Fruit fly (Drosophila melanogaster) whole organism, embryonic: Measurements from ENCODE around the gene dachs.

Experiments
- Ada2b ChIP-seq: fragments of 200-800 bp; sonication (Bioruptor generic); IDR thresholded peaks from 2 replicates; pipeline ENCODE4 v1.3.6; 2022; ENCODE audit warnings: missing biosample characterization, missing genetic modification characterization
- CG1024 ChIP-seq: fragments of 200-800 bp; sonication (Bioruptor generic); IDR thresholded peaks from 2 replicates; pipeline ENCODE4 v1.3.6; 2022; ENCODE audit warnings: missing biosample characterization, missing genetic modification characterization
- CG13296 ChIP-seq: fragments of 200-800 bp; sonication (Bioruptor generic); optimal IDR thresholded peaks from 3 replicates; lab custom pipeline; 2018; ENCODE audit warnings: missing biosample characterization, mild to moderate bottlenecking, missing genetic modification characterization
- CG15011 ChIP-seq: fragments of 200-800 bp; sonication (Bioruptor generic); optimal IDR thresholded peaks from 3 replicates; lab custom pipeline; 2018; ENCODE audit warnings: missing biosample characterization, mild to moderate bottlenecking, missing genetic modification characterization
- CG1603 ChIP-seq: fragments of 200-800 bp; sonication (Bioruptor generic); optimal IDR thresholded peaks from 2 replicates; lab custom pipeline; 2019; ENCODE audit warnings: missing biosample characterization, mild to moderate bottlenecking, missing genetic modification characterization, moderate library complexity
- CG16863 ChIP-seq: fragments of 200-800 bp; sonication (Bioruptor generic); optimal IDR thresholded peaks from 3 replicates; lab custom pipeline; 2016; ENCODE audit warnings: missing biosample characterization, missing genetic modification characterization
- CG17328 ChIP-seq: fragments of 200-800 bp; sonication (Bioruptor generic); IDR thresholded peaks from 2 replicates; pipeline ENCODE4 v1.3.6; 2022; ENCODE audit warnings: missing biosample characterization, missing genetic modification characterization
- CG1832 ChIP-seq: fragments of 200-800 bp; sonication (Bioruptor generic); optimal IDR thresholded peaks from 2 replicates; lab custom pipeline; 2017; ENCODE audit warnings: missing biosample characterization, mild to moderate bottlenecking, missing genetic modification characterization, inconsistent platforms
- CG2875 ChIP-seq: fragments of 200-800 bp; sonication (Bioruptor generic); optimal IDR thresholded peaks from 2 replicates; lab custom pipeline; 2017; ENCODE audit warnings: missing biosample characterization, mild to moderate bottlenecking, missing genetic modification characterization, missing genetic modification reagents
- CG30403 ChIP-seq: fragments of 200-800 bp; sonication (Bioruptor generic); optimal IDR thresholded peaks from 3 replicates; lab custom pipeline; 2016; ENCODE audit warnings: missing biosample characterization, missing genetic modification characterization
- CG31388 ChIP-seq: fragments of 200-800 bp; sonication (Bioruptor generic); optimal IDR thresholded peaks from 2 replicates; lab custom pipeline; 2016; ENCODE audit warnings: missing biosample characterization, missing genetic modification characterization
- CG31441 ChIP-seq: fragments of 200-800 bp; sonication (Bioruptor generic); IDR thresholded peaks from 2 replicates; pipeline ENCODE4 v1.3.6; 2022; ENCODE audit warnings: missing biosample characterization, missing genetic modification characterization
- CG32767 ChIP-seq: fragments of 200-800 bp; sonication (Bioruptor generic); IDR thresholded peaks from 2 replicates; pipeline ENCODE4 v1.3.6; 2022; ENCODE audit warnings: missing biosample characterization, missing genetic modification characterization
- CG33557 ChIP-seq: fragments of 200-800 bp; sonication (Bioruptor generic); optimal IDR thresholded peaks from 2 replicates; lab custom pipeline; 2019; ENCODE audit warnings: missing biosample characterization, mild to moderate bottlenecking, missing genetic modification characterization, moderate library complexity
- CG3407 ChIP-seq: fragments of 200-800 bp; sonication (Bioruptor generic); optimal IDR thresholded peaks from 2 replicates; lab custom pipeline; 2018; ENCODE audit warnings: missing biosample characterization, mild to moderate bottlenecking, missing genetic modification characterization
- CG3847 ChIP-seq: fragments of 200-800 bp; sonication (Bioruptor generic); IDR thresholded peaks from 2 replicates; pipeline ENCODE4 v1.3.6; 2022; ENCODE audit warnings: missing biosample characterization, missing genetic modification characterization
- CG4282 ChIP-seq: fragments of 200-800 bp; sonication (Bioruptor generic); optimal IDR thresholded peaks from 2 replicates; lab custom pipeline; 2016; ENCODE audit warnings: missing biosample characterization, missing genetic modification characterization
- CG4424 ChIP-seq: fragments of 200-800 bp; sonication (Bioruptor generic); optimal IDR thresholded peaks from 3 replicates; lab custom pipeline; 2016; ENCODE audit warnings: missing biosample characterization, missing genetic modification characterization
- CG6654 ChIP-seq: fragments of 200-800 bp; sonication (Bioruptor generic); optimal IDR thresholded peaks from 2 replicates; lab custom pipeline; 2017; ENCODE audit warnings: missing biosample characterization, mild to moderate bottlenecking, missing genetic modification characterization
- CG8765 ChIP-seq: fragments of 200-800 bp; sonication (Bioruptor generic); IDR thresholded peaks from 2 replicates; pipeline ENCODE4 v1.3.6; 2022; ENCODE audit warnings: missing biosample characterization, missing genetic modification characterization
- CG9215 ChIP-seq: fragments of 200-800 bp; sonication (Bioruptor generic); IDR thresholded peaks from 2 replicates; pipeline ENCODE4 v1.3.6; 2022; ENCODE audit warnings: missing biosample characterization, missing genetic modification characterization
- CG9817 ChIP-seq: fragments of 200-800 bp; sonication (Bioruptor generic); optimal IDR thresholded peaks from 2 replicates; lab custom pipeline; 2018; ENCODE audit warnings: missing biosample characterization, mild to moderate bottlenecking, missing genetic modification characterization, moderate library complexity
- Doc3 ChIP-seq: fragments of 200-800 bp; sonication (Bioruptor generic); IDR thresholded peaks from 3 replicates; pipeline ENCODE4 v1.3.6; 2022; ENCODE audit warnings: missing biosample characterization, missing genetic modification characterization; ENCODE audit not compliant: partially characterized antibody
- Dp ChIP-seq: fragments of 200-800 bp; sonication (Bioruptor generic); optimal IDR thresholded peaks from 2 replicates; lab custom pipeline; 2018; ENCODE audit warnings: missing biosample characterization, mild to moderate bottlenecking, missing genetic modification characterization, moderate library complexity
- Fer3 ChIP-seq: fragments of 200-800 bp; sonication (Bioruptor generic); optimal IDR thresholded peaks from 2 replicates; lab custom pipeline; 2018; ENCODE audit warnings: missing biosample characterization, mild to moderate bottlenecking, missing genetic modification characterization, moderate library complexity
- Hand ChIP-seq: fragments of 200-800 bp; sonication (Bioruptor generic); optimal IDR thresholded peaks from 2 replicates; lab custom pipeline; 2017; ENCODE audit warnings: mild to moderate bottlenecking, missing biosample characterization, missing genetic modification reagents, missing genetic modification characterization
- Lpt ChIP-seq: fragments of >200 bp; optimal IDR thresholded peaks from 2 replicates; lab custom pipeline; 2018; ENCODE audit warnings: missing biosample characterization, missing genetic modification characterization
- NC2α ChIP-seq: fragments of 200-800 bp; sonication (Bioruptor generic); optimal IDR thresholded peaks from 2 replicates; lab custom pipeline; 2016; ENCODE audit warnings: missing biosample characterization, missing genetic modification characterization
- Oli ChIP-seq: fragments of 200-800 bp; sonication (Bioruptor generic); optimal IDR thresholded peaks from 2 replicates; lab custom pipeline; 2018; ENCODE audit warnings: missing biosample characterization, mild to moderate bottlenecking, missing genetic modification characterization, moderate library complexity
- Spps ChIP-seq: fragments of 200-800 bp; sonication (Bioruptor generic); optimal IDR thresholded peaks from 2 replicates; lab custom pipeline; 2018; ENCODE audit warnings: missing biosample characterization, mild to moderate bottlenecking, missing genetic modification characterization
- Stat92E ChIP-seq, 3 experiments: fragments of >200 bp in 2 of 3; fragments of 200-800 bp in 1 of 3; sonication (Bioruptor generic) in 1 of 3; optimal IDR thresholded peaks; 2 replicates each; lab custom pipeline; 2017 to 2019; ENCODE audit warnings: missing biosample characterization in 3 of 3, missing genetic modification characterization in 3 of 3, mild to moderate bottlenecking in 1 of 3, moderate library complexity in 1 of 3
- Tbp ChIP-seq: fragments of >200 bp; optimal IDR thresholded peaks from 2 replicates; lab custom pipeline; 2018; ENCODE audit warnings: missing biosample characterization, missing genetic modification characterization
- ase ChIP-seq: fragments of 200-800 bp; sonication (Bioruptor generic); IDR thresholded peaks from 3 replicates; pipeline ENCODE4 v1.3.6; 2022; ENCODE audit warnings: missing biosample characterization, missing genetic modification characterization
- chm ChIP-seq: fragments of 200-800 bp; sonication (Bioruptor generic); IDR thresholded peaks from 2 replicates; pipeline ENCODE4 v1.3.6; 2022; ENCODE audit warnings: missing biosample characterization, missing genetic modification characterization
- ci ChIP-seq: fragments of 200-800 bp; sonication (Bioruptor generic); IDR thresholded peaks from 3 replicates; pipeline ENCODE4 v1.3.6; 2022; ENCODE audit warnings: missing biosample characterization, missing genetic modification characterization
- crc ChIP-seq: fragments of 200-800 bp; sonication (Bioruptor generic); optimal IDR thresholded peaks from 2 replicates; lab custom pipeline; 2016; ENCODE audit warnings: missing biosample characterization, missing genetic modification characterization
- dan ChIP-seq: fragments of 200-800 bp; sonication (Bioruptor generic); IDR thresholded peaks from 2 replicates; pipeline ENCODE4 v1.3.6; 2022; ENCODE audit warnings: missing biosample characterization, missing genetic modification characterization
- esg ChIP-seq: fragments of 200-800 bp; sonication (Bioruptor generic); conservative IDR thresholded peaks from 2 replicates; pipeline ENCODE4 v1.3.6; 2022; ENCODE audit warnings: missing biosample characterization, missing genetic modification characterization
- fd3F ChIP-seq: fragments of 200-800 bp; sonication (Bioruptor generic); optimal IDR thresholded peaks from 2 replicates; lab custom pipeline; 2018; ENCODE audit warnings: missing biosample characterization, mild to moderate bottlenecking, missing genetic modification characterization, moderate library complexity
- kay ChIP-seq: fragments of 200-800 bp; sonication (Bioruptor generic); optimal IDR thresholded peaks from 2 replicates; lab custom pipeline; 2016; ENCODE audit warnings: missing biosample characterization, missing genetic modification characterization
- luna ChIP-seq: fragments of 200-800 bp; sonication (Bioruptor generic); optimal IDR thresholded peaks from 2 replicates; lab custom pipeline; 2016; ENCODE audit warnings: missing biosample characterization, missing genetic modification characterization
- pb ChIP-seq: fragments of 200-800 bp; sonication (Bioruptor generic); optimal IDR thresholded peaks from 3 replicates; lab custom pipeline; 2016; ENCODE audit warnings: missing biosample characterization, missing genetic modification characterization
- row ChIP-seq: fragments of 200-800 bp; sonication (Bioruptor generic); IDR thresholded peaks from 3 replicates; pipeline ENCODE4 v1.3.6; 2022; ENCODE audit warnings: missing biosample characterization, missing genetic modification characterization
- salm ChIP-seq: fragments of 200-800 bp; sonication (Bioruptor generic); optimal IDR thresholded peaks from 2 replicates; lab custom pipeline; 2018; ENCODE audit warnings: missing biosample characterization, mild to moderate bottlenecking, missing genetic modification characterization
- slbo ChIP-seq: fragments of 200-800 bp; sonication (Bioruptor generic); IDR thresholded peaks from 2 replicates; pipeline ENCODE4 v1.3.6; 2022; ENCODE audit warnings: missing biosample characterization, missing genetic modification characterization
- stwl ChIP-seq: fragments of 200-800 bp; sonication (Bioruptor generic); optimal IDR thresholded peaks from 3 replicates; lab custom pipeline; 2018; ENCODE audit warnings: missing biosample characterization, mild to moderate bottlenecking, missing genetic modification characterization, moderate library complexity
- tio ChIP-seq: fragments of 200-800 bp; sonication (Bioruptor generic); optimal IDR thresholded peaks from 2 replicates; lab custom pipeline; 2017; ENCODE audit warnings: missing biosample characterization, missing genetic modification characterization, inconsistent platforms
- wek ChIP-seq: fragments of 200-800 bp; sonication (Bioruptor generic); optimal IDR thresholded peaks from 3 replicates; lab custom pipeline; 2018; ENCODE audit warnings: missing biosample characterization, mild to moderate bottlenecking, missing genetic modification characterization, moderate library complexity
- z ChIP-seq: fragments of 200-800 bp; sonication (Bioruptor generic); IDR thresholded peaks from 3 replicates; pipeline ENCODE4 v1.3.6; 2022; ENCODE audit warnings: missing biosample characterization, missing genetic modification characterization

Gene dachs

DNA sequence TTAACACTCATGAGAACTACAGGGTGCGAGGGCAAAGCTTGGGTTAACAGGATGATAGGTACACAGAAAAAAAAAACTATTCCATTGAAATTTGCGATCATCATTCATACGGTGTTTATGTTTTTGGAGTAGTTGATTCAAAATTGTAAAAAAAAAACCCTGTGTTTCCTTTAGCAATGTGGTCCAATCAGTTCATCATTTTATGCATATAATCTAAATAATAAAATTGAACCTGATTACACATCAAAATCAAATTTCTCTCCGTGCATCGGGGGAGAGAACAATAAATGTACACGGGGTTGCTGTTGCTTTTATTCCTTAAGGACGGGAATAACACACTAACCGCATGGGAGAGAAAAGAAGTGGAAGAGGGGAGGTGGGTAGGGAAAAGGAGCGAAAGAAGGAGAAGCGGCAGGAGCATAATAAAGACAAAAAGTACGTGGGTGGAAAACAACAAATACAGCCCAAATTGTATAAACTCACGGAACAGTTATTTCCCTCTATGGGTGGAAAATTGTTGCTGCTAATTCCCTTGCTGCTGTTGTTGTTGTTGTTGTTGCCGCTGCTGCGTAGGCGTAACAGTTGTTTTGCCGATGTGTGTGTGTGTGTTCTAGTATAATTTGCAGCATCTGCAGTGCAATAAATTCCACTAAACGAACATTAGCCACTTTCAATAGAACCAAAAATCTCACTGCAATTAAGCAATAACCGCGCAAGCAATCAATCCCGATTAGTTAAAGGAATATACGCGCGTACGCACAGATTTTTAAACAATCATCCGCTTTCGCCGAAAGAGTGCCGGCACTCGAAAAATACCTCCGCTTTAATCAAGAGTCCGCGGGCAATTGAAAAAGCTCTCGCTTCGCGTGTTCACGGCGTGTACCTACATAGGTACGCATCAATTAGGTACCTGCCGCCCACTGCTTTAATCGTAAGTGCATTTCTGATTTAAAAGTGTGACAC, 3.2 kb upstream of the dachs start, which contains the start of gene Agpat2 (continued):
- TF ChIP-seq CG33557 (GFP tag; lab: Kevin White, UChicago) (peak; percentile 65), salm (tag; lab: Kevin White, UChicago) (peak; percentile 78), z (GFP tag; lab: Robert Waterston, UW) (no peak), esg (GFP tag; lab: Robert Waterston, UW) (peak; percentile 68), CG13296 (GFP tag; lab: Kevin White, UChicago) (peak; percentile 68), CG1603 (tag; lab: Kevin White, UChicago) (peak; percentile 76), CG9215 (GFP tag; lab: Robert Waterston, UW) (peak; percentile 56; the same call in 1 of the 2 replicates), CG2875 (GFP tag; lab: Kevin White, UChicago) (peak; percentile 56), CG16863 (peak; percentile 80), row (GFP tag; lab: Robert Waterston, UW) (peak; percentile 92), Hand (GFP tag; lab: Kevin White, UChicago) (peak; percentile 89), stwl (peak; percentile 20), luna (GFP tag; lab: Kevin White, UChicago) (no peak), CG31441 (GFP tag; lab: Robert Waterston, UW) (peak; percentile 88), wek (GFP tag; lab: Kevin White, UChicago) (no peak), Fer3 (tag; lab: Kevin White, UChicago) (peak; percentile 77), CG9817 (peak; percentile 59), Ada2b (peak; percentile 71), Lpt (GFP tag; lab: Kevin White, UChicago) (no peak), CG1832 (GFP tag; lab: Kevin White, UChicago) (no peak), CG4424 (GFP tag; lab: Kevin White, UChicago) (peak; percentile 86), ci (peak; percentile 87), Dp (no peak), CG3847 (GFP tag; lab: Robert Waterston, UW) (peak; percentile 65), chm (GFP tag; lab: Robert Waterston, UW) (peak; percentile 65), Stat92E (GFP tag; optimal IDR thresholded peaks at IDR 0.05; lab: Kevin White, UChicago) (peak in 2 of 3 experiments; percentile 3 to 52), Doc3 (GFP tag; lab: Robert Waterston, UW) (no peak), crc (peak; percentile 70), NC2α (peak; percentile 56), CG6654 (GFP tag; lab: Kevin White, UChicago) (peak; percentile 65), CG30403 (GFP tag; lab: Kevin White, UChicago) (peak; percentile 90), tio (peak; percentile 83), CG17328 (peak; percentile 79), Tbp (GFP tag; lab: Kevin White, UChicago) (no peak), CG32767 (GFP tag; lab: Robert Waterston, UW) (peak; percentile 63; the same call in 1 of the 2 replicates), CG1024 (GFP tag; lab: Robert Waterston, UW) (peak; percentile 51; the same call in 1 of the 2 replicates), kay (GFP tag; lab: Kevin White, UChicago) (peak; percentile 62), Oli (tag; lab: Kevin White, UChicago) (peak; percentile 88), CG8765 (GFP tag; lab: Robert Waterston, UW) (peak; percentile 8; the same call in 1 of the 2 replicates), slbo (GFP tag; lab: Robert Waterston, UW) (peak; percentile 82), CG4282 (GFP tag; lab: Kevin White, UChicago) (peak; percentile 34), CG3407 (GFP tag; lab: Kevin White, UChicago) (peak; percentile 72), CG31388 (GFP tag; lab: Kevin White, UChicago) (peak; percentile 29), CG15011 (peak; percentile 59), Spps (peak; percentile 74), fd3F (GFP tag; lab: Kevin White, UChicago) (peak; percentile 75), dan (GFP tag; lab: Robert Waterston, UW) (no peak), pb (GFP tag; lab: Kevin White, UChicago) (peak; percentile 32), ase (GFP tag; lab: Robert Waterston, UW) (peak; percentile 81)
